Worm (Caenorhabditis elegans): Measurements from ENCODE around the gene srv-24.
"Not testable (repeated sequence)": the region's sequence is repeated elsewhere in the genome, so short reads cannot be mapped to it uniquely, and the experiment has no call there.

Gene srv-24

ce11 chrIV:6254635-6255034 is 36.0 kb downstream of the srv-24 start, which contains the start of gene T13A10.64:
Gene T13A10.64 (plus strand): TSS chrIV:6254935.
- TF ChIP-seq ztf-29 (GFP tag; IDR thresholded peaks at IDR 0.05) (no peak), ref-1 (GFP tag; conservative IDR thresholded peaks at IDR 0.05) (no peak), ztf-23 (GFP tag; IDR thresholded peaks at IDR 0.05) (no peak), flt-1 (GFP tag; IDR thresholded peaks at IDR 0.05) (no peak), med-1 (GFP tag; optimal IDR thresholded peaks at IDR 0.05; ENCODE audit: insufficient read depth) (no peak), T22C8.4 (GFP tag; IDR thresholded peaks at IDR 0.05) (no peak), cog-1 (tag; optimal IDR thresholded peaks at IDR 0.05) (no peak), klf-2 (GFP tag; conservative IDR thresholded peaks at IDR 0.05) (no peak), tab-1 (GFP tag; IDR thresholded peaks at IDR 0.05) (no peak)

ce11 chrIV:6253000-6253399 is 37.6 kb downstream of the srv-24 start, which contains the start of gene T13A10.2:
Gene T13A10.2 (plus strand): TSS chrIV:6253300.
- not testable (repeated sequence) for TF ChIP-seq flt-1 (GFP tag; IDR thresholded peaks at IDR 0.05); ref-1 (GFP tag; conservative IDR thresholded peaks at IDR 0.05); tab-1 (GFP tag; IDR thresholded peaks at IDR 0.05)

ce11 chrIV:6249591-6249990 is 41.0 kb downstream of the srv-24 start, which contains the start of gene F58F9.1:
Gene F58F9.1 (plus strand): TSS chrIV:6249841.
- no peak for TF ChIP-seq ref-1 (GFP tag; conservative IDR thresholded peaks at IDR 0.05)
- TF ChIP-seq flt-1 (GFP tag; IDR thresholded peaks at IDR 0.05): no peak
- TF ChIP-seq T22C8.4 (GFP tag; IDR thresholded peaks at IDR 0.05): no peak
- TF ChIP-seq ztf-29 (GFP tag; IDR thresholded peaks at IDR 0.05): no peak
- TF ChIP-seq tab-1 (GFP tag; IDR thresholded peaks at IDR 0.05): no peak
- TF ChIP-seq ztf-23 (GFP tag; IDR thresholded peaks at IDR 0.05): no peak

ce11 chrIV:6248486-6248885 is 42.2 kb downstream of the srv-24 start, which contains the start of gene acox-3:
Gene acox-3 (minus strand): TSS chrIV:6248492.
- TF ChIP-seq tab-1 (GFP tag; IDR thresholded peaks at IDR 0.05): no peak
- TF ChIP-seq ztf-23 (GFP tag; IDR thresholded peaks at IDR 0.05): no peak
- no peak for TF ChIP-seq T22C8.4 (GFP tag; IDR thresholded peaks at IDR 0.05)
- TF ChIP-seq ztf-29 (GFP tag; IDR thresholded peaks at IDR 0.05): no peak
- no peak for TF ChIP-seq ref-1 (GFP tag; conservative IDR thresholded peaks at IDR 0.05)
- no peak for TF ChIP-seq klf-2 (GFP tag; conservative IDR thresholded peaks at IDR 0.05)
- no peak for TF ChIP-seq flt-1 (GFP tag; IDR thresholded peaks at IDR 0.05)
- TF ChIP-seq cog-1 (tag; optimal IDR thresholded peaks at IDR 0.05): no peak
- no peak for TF ChIP-seq med-1 (GFP tag; optimal IDR thresholded peaks at IDR 0.05; ENCODE audit: insufficient read depth)

- TF ChIP-seq med-1 (GFP tag; optimal IDR thresholded peaks at IDR 0.05; ENCODE audit: insufficient read depth) (no peak), ref-1 (GFP tag; conservative IDR thresholded peaks at IDR 0.05) (no peak), ztf-23 (GFP tag; IDR thresholded peaks at IDR 0.05) (no peak), tab-1 (GFP tag; IDR thresholded peaks at IDR 0.05) (no peak), T22C8.4 (GFP tag; IDR thresholded peaks at IDR 0.05) (no peak), klf-2 (GFP tag; conservative IDR thresholded peaks at IDR 0.05) (no peak), flt-1 (GFP tag; IDR thresholded peaks at IDR 0.05) (no peak), cog-1 (tag; optimal IDR thresholded peaks at IDR 0.05) (no peak), ztf-29 (GFP tag; IDR thresholded peaks at IDR 0.05) (no peak)
Observed at ce11 chrIV:6239993-6240392, 50.6 kb downstream of the srv-24 start, which contains the start of gene F58F9.9. Gene F58F9.9 (plus strand): TSS chrIV:6240293.
